Worm (Caenorhabditis elegans) whole organism, midembryonic: Measurements from ENCODE around the gene F42F12.14.

Source experiments
- T22C8.4 ChIP-seq: fragments of 200-800 bp; sonication (Bioruptor generic); IDR thresholded peaks from 2 replicates; pipeline ENCODE4 v1.3.6; 2022; ENCODE audit warnings: missing genetic modification characterization, missing compliant biosample characterization
- cog-1 ChIP-seq: sonication (generic microtip); optimal IDR thresholded peaks from 2 replicates; lab custom pipeline; 2016; ENCODE audit warnings: missing genetic modification characterization, missing compliant biosample characterization
- flt-1 ChIP-seq: fragments of 200-800 bp; sonication (Bioruptor generic); IDR thresholded peaks from 2 replicates; pipeline ENCODE4 v1.3.6; 2022; ENCODE audit warnings: missing genetic modification characterization, missing compliant biosample characterization
- klf-2 ChIP-seq: fragments of 200-800 bp; sonication (Bioruptor generic); conservative IDR thresholded peaks from 2 replicates; pipeline ENCODE4 v1.3.6; 2022; ENCODE audit warnings: missing genetic modification reagents, missing genetic modification characterization, missing compliant biosample characterization
- med-1 ChIP-seq: sonication (generic microtip); optimal IDR thresholded peaks from 2 replicates; lab custom pipeline; 2017; ENCODE audit warnings: missing genetic modification characterization, mild to moderate bottlenecking, missing compliant biosample characterization, antibody characterized with exemption, missing genetic modification reagents; ENCODE audit not compliant: insufficient read depth
- ref-1 ChIP-seq: fragments of 200-800 bp; sonication (Bioruptor generic); conservative IDR thresholded peaks from 2 replicates; pipeline ENCODE4 v1.3.6; 2022; ENCODE audit warnings: missing genetic modification reagents, missing genetic modification characterization, missing compliant biosample characterization
- tab-1 ChIP-seq: fragments of 200-800 bp; sonication (Bioruptor generic); IDR thresholded peaks from 2 replicates; pipeline ENCODE4 v1.3.6; 2022; ENCODE audit warnings: missing genetic modification characterization, missing compliant biosample characterization
- ztf-23 ChIP-seq: fragments of 200-800 bp; sonication (Bioruptor generic); IDR thresholded peaks from 2 replicates; pipeline ENCODE4 v1.3.6; 2022; ENCODE audit warnings: missing genetic modification reagents, missing genetic modification characterization, missing compliant biosample characterization
- ztf-29 ChIP-seq: fragments of 200-800 bp; sonication (Bioruptor generic); IDR thresholded peaks from 2 replicates; pipeline ENCODE4 v1.3.6; 2022; ENCODE audit warnings: missing genetic modification reagents, missing genetic modification characterization, missing compliant biosample characterization

Gene F42F12.14

DNA sequence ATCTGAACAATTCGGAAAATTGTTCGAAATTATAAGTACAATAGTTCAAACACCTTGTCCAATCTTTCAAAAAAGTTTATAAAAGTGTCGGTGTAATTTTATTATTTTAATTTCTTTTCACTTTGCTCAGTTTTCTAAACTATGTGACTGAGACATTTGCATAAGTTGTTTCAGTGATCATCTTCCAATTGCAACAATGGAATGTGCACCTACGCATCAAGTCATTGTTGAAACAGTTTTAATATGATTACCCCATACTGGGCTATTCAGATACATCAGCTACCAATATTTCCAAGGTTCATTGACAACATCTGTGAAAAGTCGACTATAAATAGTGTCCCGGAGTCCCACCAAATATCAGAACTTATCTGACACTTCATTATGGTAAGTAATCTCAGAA, 8.7 kb downstream of the F42F12.14 start, which contains the start of gene nspc-13:
Gene nspc-13 (plus strand): TSS at position 301 of the 400 bp plus-strand sequence.
- TF ChIP-seq klf-2, result no peak
- no peak for TF ChIP-seq cog-1 (tag; lab: Kevin White, UChicago)
- TF ChIP-seq T22C8.4 (GFP tag; lab: Robert Waterston, UW), result no peak
- no peak for TF ChIP-seq ztf-23 (GFP tag; lab: Robert Waterston, UW)
- no peak for TF ChIP-seq ztf-29 (GFP tag; lab: Robert Waterston, UW)
- no peak for TF ChIP-seq flt-1
- no peak for TF ChIP-seq tab-1
- no peak for TF ChIP-seq ref-1
- TF ChIP-seq med-1 (GFP tag; lab: Kevin White, UChicago), result no peak

DNA sequence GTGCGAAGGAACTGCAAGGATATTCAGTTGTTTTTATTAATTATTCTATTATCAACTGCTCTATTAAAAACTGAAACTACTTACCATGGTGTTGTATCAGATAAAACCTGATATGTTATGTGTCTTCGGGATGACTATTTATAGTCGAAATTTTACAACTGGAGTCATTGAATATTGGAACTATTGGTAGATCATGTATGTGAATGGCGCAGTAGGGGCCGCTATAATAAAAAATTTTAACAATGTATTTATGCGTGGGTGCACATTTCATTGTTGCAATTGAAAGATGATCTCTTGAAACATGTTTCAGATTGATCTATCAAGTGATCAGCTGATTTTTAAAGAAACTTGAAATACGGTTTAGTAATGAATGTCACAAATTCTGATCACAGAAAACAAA, 10.5 kb downstream of the F42F12.14 start, which contains the start of gene nspc-14:
Gene nspc-14 (minus strand): TSS at position 101 of the 400 bp plus-strand sequence.
- TF ChIP-seq T22C8.4 (GFP tag; lab: Robert Waterston, UW), result no peak
- no peak for TF ChIP-seq klf-2
- TF ChIP-seq cog-1 (tag; lab: Kevin White, UChicago), result no peak
- no peak for TF ChIP-seq ref-1
- no peak for TF ChIP-seq ztf-29 (GFP tag; lab: Robert Waterston, UW)
- TF ChIP-seq med-1 (GFP tag; lab: Kevin White, UChicago), result no peak
- no peak for TF ChIP-seq ztf-23 (GFP tag; lab: Robert Waterston, UW)
- no peak for TF ChIP-seq flt-1

- TF ChIP-seq T22C8.4 (GFP tag; lab: Robert Waterston, UW) (no peak), cog-1 (tag; lab: Kevin White, UChicago) (no peak), tab-1 (no peak), ztf-29 (GFP tag; lab: Robert Waterston, UW) (no peak), ref-1 (no peak), med-1 (GFP tag; lab: Kevin White, UChicago) (no peak), flt-1 (no peak), ztf-23 (GFP tag; lab: Robert Waterston, UW) (no peak), klf-2 (no peak)
Observed at ce11 chrX:12360444-12360843, 12.0 kb downstream of the F42F12.14 start, which contains the start of the genes nspc-15 and F19H6.6. Gene nspc-15 (plus strand): TSS chrX:12360744. Gene F19H6.6 (plus strand): TSS chrX:12360827.

ce11 chrX:12362951-12363486, 14.6 kb downstream of the F42F12.14 start:
- TF ChIP-seq T22C8.4 (GFP tag; lab: Robert Waterston, UW) (peak; percentile 91), ztf-23 (GFP tag; lab: Robert Waterston, UW) (0 out of 2 replicates have a peak, but pooled peaks have one; percentile 35), tab-1 (no peak), ztf-29 (GFP tag; lab: Robert Waterston, UW) (no peak), flt-1 (no peak), ref-1 (no peak), klf-2 (peak; percentile 44; the same call in 1 of the 2 replicates), cog-1 (tag; lab: Kevin White, UChicago) (peak; percentile 87), med-1 (GFP tag; lab: Kevin White, UChicago) (peak; percentile 12)

ce11 chrX:12364804-12365203, 16.4 kb downstream of the F42F12.14 start, which contains the start of gene F19H6.5:
Gene F19H6.5 (minus strand): TSS chrX:12364904.
- TF ChIP-seq tab-1, result no peak
- TF ChIP-seq T22C8.4 (GFP tag; lab: Robert Waterston, UW), result no peak
- no peak for TF ChIP-seq flt-1
- TF ChIP-seq med-1 (GFP tag; lab: Kevin White, UChicago), result no peak
- TF ChIP-seq klf-2, result no peak
- TF ChIP-seq ztf-23 (GFP tag; lab: Robert Waterston, UW), result no peak
- no peak for TF ChIP-seq ztf-29 (GFP tag; lab: Robert Waterston, UW)
- TF ChIP-seq ref-1, result no peak
- no peak for TF ChIP-seq cog-1 (tag; lab: Kevin White, UChicago)

- TF ChIP-seq cog-1 (tag; lab: Kevin White, UChicago) (no peak), ref-1 (no peak), ztf-29 (GFP tag; lab: Robert Waterston, UW) (no peak), klf-2 (no peak), ztf-23 (GFP tag; lab: Robert Waterston, UW) (no peak), tab-1 (no peak), flt-1 (no peak)
Observed at ce11 chrX:12365388-12365787, 17.0 kb downstream of the F42F12.14 start, which contains the start of gene F19H6.4. Gene F19H6.4 (plus strand): TSS chrX:12365688.

- TF ChIP-seq cog-1 (tag; lab: Kevin White, UChicago), result no peak
- peak; percentile 85 for TF ChIP-seq ztf-23 (GFP tag; lab: Robert Waterston, UW)
- TF ChIP-seq tab-1, result peak; percentile 81
- 0 out of 2 replicates have a peak, but pooled peaks have one; percentile 34 for TF ChIP-seq klf-2
- TF ChIP-seq flt-1, result peak; percentile 92
- TF ChIP-seq T22C8.4 (GFP tag; lab: Robert Waterston, UW), result peak; percentile 62
- peak; percentile 21 for TF ChIP-seq med-1 (GFP tag; lab: Kevin White, UChicago)
- peak; percentile 47; the same call in 1 of the 2 replicates for TF ChIP-seq ztf-29 (GFP tag; lab: Robert Waterston, UW)
- TF ChIP-seq ref-1, result peak; percentile 58; the same call in 1 of the 2 replicates
Observed at ce11 chrX:12367498-12367897, 19.1 kb downstream of the F42F12.14 start.

ce11 chrX:12371321-12371720, 22.9 kb downstream of the F42F12.14 start, which contains the start of gene rif-1.2:
Gene rif-1.2 (minus strand): TSS chrX:12371421.
- TF ChIP-seq cog-1 (tag; lab: Kevin White, UChicago) (no peak), tab-1 (no peak), flt-1 (no peak), T22C8.4 (GFP tag; lab: Robert Waterston, UW) (no peak), klf-2 (no peak), ref-1 (no peak), ztf-29 (GFP tag; lab: Robert Waterston, UW) (no peak), med-1 (GFP tag; lab: Kevin White, UChicago) (no peak), ztf-23 (GFP tag; lab: Robert Waterston, UW) (no peak)

ce11 chrX:12375783-12376182, 27.4 kb downstream of the F42F12.14 start:
- TF ChIP-seq tab-1, result no peak
- TF ChIP-seq cog-1 (tag; lab: Kevin White, UChicago), result no peak
- no peak for TF ChIP-seq med-1 (GFP tag; lab: Kevin White, UChicago)
- no peak for TF ChIP-seq klf-2
- no peak for TF ChIP-seq ztf-23 (GFP tag; lab: Robert Waterston, UW)
- TF ChIP-seq ztf-29 (GFP tag; lab: Robert Waterston, UW), result no peak
- TF ChIP-seq ref-1, result no peak
- TF ChIP-seq flt-1, result no peak
- no peak for TF ChIP-seq T22C8.4 (GFP tag; lab: Robert Waterston, UW)
